Worm (Caenorhabditis elegans): ENCODE data around the gene str-240.

DNA sequence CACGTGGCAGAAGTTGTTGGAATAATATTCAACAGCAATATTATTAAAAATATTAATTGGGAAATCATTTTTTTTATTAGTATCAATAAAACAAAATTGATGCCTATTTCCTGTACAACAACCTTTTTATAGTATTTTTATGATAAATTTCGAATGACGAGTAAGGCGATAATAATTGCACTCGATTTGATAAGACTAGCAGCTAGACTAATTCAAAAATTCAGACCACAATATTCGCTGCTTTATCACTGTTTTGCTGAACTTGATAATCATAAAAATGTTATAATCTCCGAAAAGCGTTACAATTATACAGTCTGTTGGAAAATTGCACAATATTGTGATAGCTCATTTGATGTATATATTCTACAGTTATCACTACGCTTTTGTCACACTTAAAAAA is 23.9 kb upstream of the str-240 start, which contains the start of gene oac-32:
- no peak for TF ChIP-seq ztf-29 (GFP tag; IDR thresholded peaks at IDR 0.05)
- TF ChIP-seq med-1 (GFP tag; optimal IDR thresholded peaks at IDR 0.05; ENCODE audit: insufficient read depth): no peak
- TF ChIP-seq klf-2 (GFP tag; conservative IDR thresholded peaks at IDR 0.05): no peak
- TF ChIP-seq cog-1 (tag; optimal IDR thresholded peaks at IDR 0.05): no peak
- no peak for TF ChIP-seq flt-1 (GFP tag; IDR thresholded peaks at IDR 0.05)
- TF ChIP-seq ref-1 (GFP tag; conservative IDR thresholded peaks at IDR 0.05): no peak

Measured in whole organism, midembryonic.